Fruit fly (Drosophila melanogaster): ENCODE results near the gene CG18284.

CG18284 gene

DNA sequence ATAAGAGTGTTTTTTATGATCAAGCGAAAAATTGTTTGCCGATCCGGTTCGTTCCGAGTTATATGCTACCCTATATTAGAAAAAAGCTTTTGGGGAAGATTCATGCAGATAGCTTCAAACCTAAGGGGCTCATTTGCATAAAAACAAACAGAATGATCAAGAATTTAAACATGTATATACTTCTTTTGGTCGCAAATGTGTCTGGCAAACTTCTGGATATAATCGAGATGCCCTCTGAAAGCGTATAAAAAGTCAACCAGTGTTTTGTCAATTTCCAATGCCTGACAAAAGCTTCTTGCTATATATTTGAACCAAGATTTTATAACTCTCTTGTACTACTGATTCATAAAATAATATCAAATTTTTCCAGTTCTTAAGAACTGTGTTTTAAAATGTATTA lies 41.9 kb downstream of the CG18284 start (continued):
- TF ChIP-seq exex (tag; optimal IDR thresholded peaks at IDR 0.05) (no peak), gem (tag; optimal IDR thresholded peaks at IDR 0.05) (peak; percentile 30), CG15073 (GFP tag; optimal IDR thresholded peaks at IDR 0.05) (no peak), shn (GFP tag; optimal IDR thresholded peaks at IDR 0.05) (no peak), Elba2 (GFP tag; optimal IDR thresholded peaks at IDR 0.05) (no peak), CG16813 (GFP tag; IDR thresholded peaks at IDR 0.05; ENCODE audit: partially characterized antibody) (no peak), D (optimal IDR thresholded peaks at IDR 0.05) (no peak), D (GFP tag; optimal IDR thresholded peaks at IDR 0.05) (no peak), CG11696 (GFP tag; IDR thresholded peaks at IDR 0.05) (no peak), CG9817 (tag; optimal IDR thresholded peaks at IDR 0.05) (no peak), HHEX (GFP tag; optimal IDR thresholded peaks at IDR 0.05) (no peak), CG13894 (tag; optimal IDR thresholded peaks at IDR 0.05) (peak; percentile 74), cato (GFP tag; optimal IDR thresholded peaks at IDR 0.05; ENCODE audit: borderline replicate concordance) (no peak), usp (GFP tag; optimal IDR thresholded peaks at IDR 0.05) (no peak), bowl (GFP tag; IDR thresholded peaks at IDR 0.05) (no peak), CG9215 (GFP tag; IDR thresholded peaks at IDR 0.05) (no peak; the same call in 1 of the 2 replicates), br (optimal IDR thresholded peaks at IDR 0.05) (no peak), NK7.1 (GFP tag; optimal IDR thresholded peaks at IDR 0.05) (no peak), vfl (GFP tag; optimal IDR thresholded peaks at IDR 0.05) (no peak), esg (GFP tag; conservative IDR thresholded peaks at IDR 0.05) (no peak), CG17328 (GFP tag; IDR thresholded peaks at IDR 0.05) (no peak), Antp (GFP tag; optimal IDR thresholded peaks at IDR 0.05) (no peak), sna (GFP tag; IDR thresholded peaks at IDR 0.05; ENCODE audit: partially characterized antibody) (no peak), CG10431 (GFP tag; optimal IDR thresholded peaks at IDR 0.05) (no peak), CG7839 (tag; optimal IDR thresholded peaks at IDR 0.05) (peak; percentile 26), CG15696 (tag; optimal IDR thresholded peaks at IDR 0.05) (no peak), CG12155 (GFP tag; optimal IDR thresholded peaks at IDR 0.05) (no peak), CG8478 (optimal IDR thresholded peaks at IDR 0.05) (no peak), bcd (GFP tag; optimal IDR thresholded peaks at IDR 0.05) (no peak), Camta (GFP tag; optimal IDR thresholded peaks at IDR 0.05) (no peak), lilli (GFP tag; optimal IDR thresholded peaks at IDR 0.05) (peak; percentile 4), Ptx1 (GFP tag; IDR thresholded peaks at IDR 0.05) (no peak), CG31388 (GFP tag; optimal IDR thresholded peaks at IDR 0.05) (no peak), bsh (GFP tag; optimal IDR thresholded peaks at IDR 0.05) (no peak), gsb (GFP tag; IDR thresholded peaks at IDR 0.05) (no peak), dan (GFP tag; IDR thresholded peaks at IDR 0.05) (no peak), CG9932 (GFP tag; IDR thresholded peaks at IDR 0.05) (peak; percentile 67), pnt (GFP tag; optimal IDR thresholded peaks at IDR 0.05) (no peak), fd96Cb (tag; optimal IDR thresholded peaks at IDR 0.05) (peak; percentile 4), lmd (GFP tag; IDR thresholded peaks at IDR 0.05) (peak; percentile 14; the same call in 1 of the 2 replicates), gcm2 (GFP tag; optimal IDR thresholded peaks at IDR 0.05) (no peak), CG15601 (tag; optimal IDR thresholded peaks at IDR 0.05) (no peak), CG3407 (GFP tag; optimal IDR thresholded peaks at IDR 0.05) (no peak), aop (GFP tag; IDR thresholded peaks at IDR 0.05) (no peak), jing (GFP tag; optimal IDR thresholded peaks at IDR 0.05) (no peak), CG10209 (GFP tag; optimal IDR thresholded peaks at IDR 0.05) (peak; percentile 5), CG3163 (GFP tag; optimal IDR thresholded peaks at IDR 0.05) (no peak), CG5245 (GFP tag; optimal IDR thresholded peaks at IDR 0.05) (no peak), B-H1 (GFP tag; IDR thresholded peaks at IDR 0.05) (no peak), Med (GFP tag) (peak; percentile 62), slbo (GFP tag; IDR thresholded peaks at IDR 0.05) (no peak; the same call in 1 of the 2 replicates), trh (GFP tag; optimal IDR thresholded peaks at IDR 0.05) (no peak), Deaf1 (tag; optimal IDR thresholded peaks at IDR 0.05) (no peak)
